Worm (Caenorhabditis elegans): ENCODE results near the gene T28D9.1.

Gene T28D9.1

ce11 chrII:6513357-6513756 lies 21.2 kb downstream of the T28D9.1 start:
- TF ChIP-seq nhr-77 (tag; optimal IDR thresholded peaks at IDR 0.05): no peak
- peak; percentile 65 for TF ChIP-seq blmp-1 (tag; optimal IDR thresholded peaks at IDR 0.05)

ce11 chrII:6513911-6514310 lies 21.7 kb downstream of the T28D9.1 start, which contains the start of gene R05G9R.1:
Gene R05G9R.1, minus strand, starts transcription at chrII:6514011.
- TF ChIP-seq efl-1 (optimal IDR thresholded peaks at IDR 0.05) (no peak), efl-1 (GFP tag; optimal IDR thresholded peaks at IDR 0.05 in 1 of 2) (peak in 1 of 2 experiments; percentile 9), nhr-77 (tag; optimal IDR thresholded peaks at IDR 0.05) (no peak), ztf-4 (tag; optimal IDR thresholded peaks at IDR 0.05) (no peak), nhr-19 (GFP tag; conservative IDR thresholded peaks at IDR 0.05) (no peak), grh-1 (GFP tag; IDR thresholded peaks at IDR 0.05) (no peak)

- TF ChIP-seq mdl-1 (tag; optimal IDR thresholded peaks at IDR 0.05) (no peak), swsn-7 (tag; optimal IDR thresholded peaks at IDR 0.05) (no peak), nhr-85 (tag) (no peak), C04F5.9 (tag; optimal IDR thresholded peaks at IDR 0.05) (no peak), nhr-84 (tag; optimal IDR thresholded peaks at IDR 0.05) (no peak), isw-1 (GFP tag; IDR thresholded peaks at IDR 0.05) (no peak), mep-1 (tag; optimal IDR thresholded peaks at IDR 0.05) (no peak), ceh-63 (GFP tag; optimal IDR thresholded peaks at IDR 0.05) (no peak), blmp-1 (tag; optimal IDR thresholded peaks at IDR 0.05) (no peak), fkh-4 (tag; optimal IDR thresholded peaks at IDR 0.05; ENCODE audit: borderline replicate concordance) (no peak), egl-27 (tag; optimal IDR thresholded peaks at IDR 0.05) (no peak), ceh-90 (tag; optimal IDR thresholded peaks at IDR 0.05) (no peak), unc-30 (tag; optimal IDR thresholded peaks at IDR 0.05) (no peak), nhr-76 (tag; optimal IDR thresholded peaks at IDR 0.05) (no peak), elt-3 (tag; optimal IDR thresholded peaks at IDR 0.05) (no peak)
Observed at ce11 chrII:6516276-6516675, 24.1 kb downstream of the T28D9.1 start, which contains the start of gene C56E6.7. Gene C56E6.7, plus strand, starts transcription at chrII:6516576.

ce11 chrII:6519703-6520102 lies 27.5 kb downstream of the T28D9.1 start:
- TF ChIP-seq unc-98 (GFP tag; IDR thresholded peaks at IDR 0.05) (no peak), unc-62 (GFP tag; optimal IDR thresholded peaks at IDR 0.05) (no peak), ceh-8 (GFP tag; optimal IDR thresholded peaks at IDR 0.05) (no peak), snu-23 (GFP tag; optimal IDR thresholded peaks at IDR 0.05) (no peak), lsy-2 (tag; optimal IDR thresholded peaks at IDR 0.05) (peak in 1 of 2 experiments; percentile 75), xbp-1 (tag; optimal IDR thresholded peaks at IDR 0.05) (no peak), dpl-1 (GFP tag; optimal IDR thresholded peaks at IDR 0.05) (peak in 2 of 3 experiments; percentile 47 to 64), lin-35 (GFP tag; optimal IDR thresholded peaks at IDR 0.05) (peak in 1 of 2 experiments; percentile 67), lin-13 (GFP tag; optimal IDR thresholded peaks at IDR 0.05) (no peak), efl-1 (optimal IDR thresholded peaks at IDR 0.05) (peak; percentile 31), efl-1 (GFP tag; optimal IDR thresholded peaks at IDR 0.05 in 1 of 2) (peak; percentile 45 to 94), mep-1 (tag; optimal IDR thresholded peaks at IDR 0.05) (peak; percentile 39), blmp-1 (tag; optimal IDR thresholded peaks at IDR 0.05) (peak; percentile 1)

- no peak for TF ChIP-seq C16A3.4 (tag; optimal IDR thresholded peaks at IDR 0.05)
- peak; percentile 57 for TF ChIP-seq elt-2 (tag; optimal IDR thresholded peaks at IDR 0.05)
- TF ChIP-seq blmp-1 (tag; optimal IDR thresholded peaks at IDR 0.05): peak; percentile 40
- no peak for TF ChIP-seq fkh-8 (tag; optimal IDR thresholded peaks at IDR 0.05)
- no peak for TF ChIP-seq elt-3 (tag; optimal IDR thresholded peaks at IDR 0.05)
- peak; percentile 45 for TF ChIP-seq pqm-1 (tag; optimal IDR thresholded peaks at IDR 0.05)
- TF ChIP-seq hlh-4 (tag; optimal IDR thresholded peaks at IDR 0.05): no peak
- no peak for TF ChIP-seq efl-1 (optimal IDR thresholded peaks at IDR 0.05)
- TF ChIP-seq efl-1 (GFP tag; optimal IDR thresholded peaks at IDR 0.05 in 1 of 2): peak in 1 of 2 experiments; percentile 87
- TF ChIP-seq lin-15B (tag; optimal IDR thresholded peaks at IDR 0.05): no peak
- no peak for TF ChIP-seq C04F5.9 (tag; optimal IDR thresholded peaks at IDR 0.05)
Observed at ce11 chrII:6520103-6520502, 27.9 kb downstream of the T28D9.1 start.

Data from whole organism, L1 larva.